Worm (Caenorhabditis elegans): ENCODE measurements around the gene fbxa-102.

DNA sequence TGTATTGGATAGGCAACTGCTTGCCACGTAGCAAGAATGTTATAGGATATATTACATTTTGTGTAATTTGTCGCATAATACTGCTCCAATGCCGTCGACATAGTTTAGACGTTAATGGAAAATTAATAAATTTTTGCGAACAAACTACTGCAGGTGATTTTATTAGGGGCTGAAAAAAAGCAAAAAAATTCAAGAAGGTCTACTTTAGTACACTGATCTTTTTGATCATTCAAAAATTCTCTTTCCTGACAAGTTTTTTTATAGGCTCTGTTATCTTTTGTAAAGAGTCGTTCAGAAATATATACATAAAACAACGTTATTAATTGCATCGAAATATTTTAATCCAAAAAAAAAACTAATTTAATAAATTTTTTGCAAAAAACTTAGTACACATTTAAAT lies 8.6 kb downstream of the fbxa-102 start, which contains the start of gene srh-111:
- TF ChIP-seq crh-2 (tag; optimal IDR thresholded peaks at IDR 0.05) (no peak), R02D3.7 (tag; optimal IDR thresholded peaks at IDR 0.05) (no peak), ZK546.5 (tag; optimal IDR thresholded peaks at IDR 0.05) (no peak), nhr-11 (tag; optimal IDR thresholded peaks at IDR 0.05) (no peak), snpc-4 (tag; optimal IDR thresholded peaks at IDR 0.05) (no peak), unc-39 (tag; optimal IDR thresholded peaks at IDR 0.05) (no peak), aly-2 (tag; optimal IDR thresholded peaks at IDR 0.05) (no peak), lsy-2 (tag; optimal IDR thresholded peaks at IDR 0.05) (no peak), skn-1 (tag; optimal IDR thresholded peaks at IDR 0.05) (no peak)
